Fruit fly (Drosophila melanogaster) whole organism, wandering third instar larva: Measurements from ENCODE around the gene CG12035.

Source experiments
- Abd-B ChIP-seq: fragments of >200 bp; optimal IDR thresholded peaks from 2 replicates; lab custom pipeline; 2017; ENCODE audit warnings: missing biosample characterization, missing genetic modification characterization
- CG32264 ChIP-seq: fragments of 200-800 bp; sonication (Bioruptor generic); optimal IDR thresholded peaks from 2 replicates; lab custom pipeline; 2016; ENCODE audit warnings: missing biosample characterization, missing genetic modification characterization
- CG9705 ChIP-seq: fragments of 200-800 bp; sonication (Bioruptor generic); optimal IDR thresholded peaks from 2 replicates; lab custom pipeline; 2018; ENCODE audit warnings: missing biosample characterization, mild to moderate bottlenecking, missing genetic modification characterization
- CrebA ChIP-seq: fragments of 200-800 bp; sonication (Bioruptor generic); optimal IDR thresholded peaks from 2 replicates; lab custom pipeline; 2016; ENCODE audit warnings: missing biosample characterization, mild to moderate bottlenecking, missing genetic modification characterization, borderline replicate concordance
- Dif ChIP-seq: fragments of 200-275, 200-300 bp; sonication (Bioruptor generic); optimal IDR thresholded peaks from 2 replicates; lab custom pipeline; 2018; ENCODE audit warnings: missing biosample characterization, missing genetic modification characterization; ENCODE audit not compliant: partially characterized antibody
- GATAd ChIP-seq: sonication (Bioruptor generic); optimal IDR thresholded peaks from 2 replicates; lab custom pipeline; 2016; ENCODE audit warnings: missing biosample characterization, missing genetic modification characterization
- HLH106 ChIP-seq: fragments of 200-800 bp; optimal IDR thresholded peaks from 3 replicates; lab custom pipeline; 2019; ENCODE audit warnings: missing biosample characterization, mild to moderate bottlenecking, missing genetic modification characterization, moderate library complexity
- Hnf4 ChIP-seq: fragments of 200-800 bp; sonication (Bioruptor generic); optimal IDR thresholded peaks from 2 replicates; lab custom pipeline; 2016; ENCODE audit warnings: missing biosample characterization, mild to moderate bottlenecking, missing genetic modification characterization
- Hr78 ChIP-seq: fragments of >200 bp; optimal IDR thresholded peaks from 2 replicates; lab custom pipeline; 2017; ENCODE audit warnings: missing biosample characterization, missing genetic modification characterization
- Jra ChIP-seq: sonication (Bioruptor generic); optimal IDR thresholded peaks from 2 replicates; lab custom pipeline; 2016; ENCODE audit warnings: missing biosample characterization, missing genetic modification characterization
- Mio ChIP-seq: sonication (Bioruptor generic); optimal IDR thresholded peaks from 2 replicates; lab custom pipeline; 2016; ENCODE audit warnings: missing biosample characterization, missing genetic modification characterization
- N ChIP-seq: fragments of >200 bp; optimal IDR thresholded peaks from 2 replicates; lab custom pipeline; 2018; ENCODE audit warnings: missing biosample characterization, missing external identifiers, missing genetic modification characterization
- OdsH ChIP-seq: fragments of 200-800 bp; sonication (Bioruptor generic); optimal IDR thresholded peaks from 2 replicates; lab custom pipeline; 2016; ENCODE audit warnings: missing biosample characterization, mild to moderate bottlenecking, missing genetic modification characterization
- Rel ChIP-seq, 2 experiments: fragments of 200-800 bp; sonication (Bioruptor generic) in 1 of 2; optimal IDR thresholded peaks; 2 replicates in 1 of 2; 3 replicates in 1 of 2; lab custom pipeline; 2016 to 2019; ENCODE audit warnings: mild to moderate bottlenecking in 2 of 2, missing biosample characterization in 2 of 2, missing genetic modification characterization in 2 of 2, moderate library complexity in 1 of 2
- Sp1 ChIP-seq: fragments of 200-800 bp; sonication (Bioruptor generic); optimal IDR thresholded peaks from 3 replicates; lab custom pipeline; 2019; ENCODE audit warnings: missing biosample characterization, mild to moderate bottlenecking, missing genetic modification characterization, moderate library complexity
- Vsx2 ChIP-seq: fragments of 200-300, 225-300 bp; sonication (Bioruptor generic); optimal IDR thresholded peaks from 2 replicates; lab custom pipeline; 2018; ENCODE audit warnings: missing biosample characterization, missing genetic modification characterization; ENCODE audit not compliant: partially characterized antibody
- br ChIP-seq: fragments of 200-800 bp; sonication (Bioruptor generic); optimal IDR thresholded peaks from 2 replicates; lab custom pipeline; 2016; ENCODE audit warnings: missing biosample characterization, missing genetic modification characterization
- brk ChIP-seq: fragments of 200-800 bp; sonication (Bioruptor generic); optimal IDR thresholded peaks from 2 replicates; lab custom pipeline; 2016; ENCODE audit warnings: missing biosample characterization, mild to moderate bottlenecking, missing genetic modification characterization
- dl ChIP-seq, 2 experiments: fragments of 175-275, 200-275 bp in 1 of 2; fragments of 200-275 bp in 1 of 2; sonication (Bioruptor generic); optimal IDR thresholded peaks; lab custom pipeline; 2018; ENCODE audit warnings: mild to moderate bottlenecking in 2 of 2, missing biosample characterization in 2 of 2, missing genetic modification characterization in 2 of 2, moderate library complexity in 2 of 2; ENCODE audit not compliant: partially characterized antibody in 2 of 2, insufficient read depth in 1 of 2
- dmrt93B ChIP-seq: fragments of 200-800 bp; sonication (Bioruptor generic); optimal IDR thresholded peaks from 2 replicates; lab custom pipeline; 2018; ENCODE audit warnings: missing biosample characterization, mild to moderate bottlenecking, missing genetic modification characterization
- ey ChIP-seq: fragments of 200-800 bp; sonication (Bioruptor generic); optimal IDR thresholded peaks from 2 replicates; lab custom pipeline; 2016; ENCODE audit warnings: missing biosample characterization, missing genetic modification characterization
- fru ChIP-seq: fragments of 200-800 bp; sonication (Bioruptor generic); optimal IDR thresholded peaks from 3 replicates; lab custom pipeline; 2016; ENCODE audit warnings: missing biosample characterization, mild to moderate bottlenecking, missing genetic modification characterization
- h ChIP-seq: fragments of 200-800 bp; sonication (Bioruptor generic); optimal IDR thresholded peaks from 3 replicates; lab custom pipeline; 2016; ENCODE audit warnings: missing biosample characterization, mild to moderate bottlenecking, missing genetic modification characterization
- jim ChIP-seq: fragments of 175-275, 200-325 bp; sonication (Bioruptor generic); optimal IDR thresholded peaks from 2 replicates; lab custom pipeline; 2016; ENCODE audit warnings: missing biosample characterization, mild to moderate bottlenecking, missing genetic modification characterization
- lola ChIP-seq: fragments of >200 bp; optimal IDR thresholded peaks from 2 replicates; lab custom pipeline; 2017; ENCODE audit warnings: missing biosample characterization, missing genetic modification characterization
- pan ChIP-seq: fragments of >200 bp; optimal IDR thresholded peaks from 2 replicates; lab custom pipeline; 2017
- psq ChIP-seq: fragments of 200-800 bp; sonication (Bioruptor generic); optimal IDR thresholded peaks from 3 replicates; lab custom pipeline; 2017; ENCODE audit warnings: missing biosample characterization, mild to moderate bottlenecking, missing genetic modification characterization, moderate library complexity
- rgr ChIP-seq: fragments of 200-800 bp; sonication (Bioruptor generic); optimal IDR thresholded peaks from 3 replicates; lab custom pipeline; 2016; ENCODE audit warnings: missing biosample characterization, mild to moderate bottlenecking, missing genetic modification characterization
- sv ChIP-seq: fragments of 200-800 bp; sonication (Bioruptor generic); optimal IDR thresholded peaks from 3 replicates; lab custom pipeline; 2016; ENCODE audit warnings: missing biosample characterization, missing genetic modification characterization
- tai ChIP-seq: sonication (Bioruptor generic); optimal IDR thresholded peaks from 2 replicates; lab custom pipeline; 2016; ENCODE audit warnings: missing biosample characterization, missing genetic modification characterization
- woc ChIP-seq: sonication (Bioruptor generic); optimal IDR thresholded peaks from 2 replicates; lab custom pipeline; 2016; ENCODE audit warnings: missing biosample characterization, mild to moderate bottlenecking, missing genetic modification characterization

CG12035 gene

dm6 chr3L:1754262-1754661, 30.1 kb downstream of the CG12035 start:
- no peak for TF ChIP-seq jim (GFP tag; lab: Kevin White, UChicago)
- no peak for TF ChIP-seq tai
- TF ChIP-seq GATAd (GFP tag; lab: Kevin White, UChicago): no peak
- TF ChIP-seq Mio (GFP tag; lab: Kevin White, UChicago): no peak
- TF ChIP-seq psq (GFP tag; lab: Kevin White, UChicago): no peak
- TF ChIP-seq sv (GFP tag; lab: Kevin White, UChicago): no peak
- TF ChIP-seq OdsH (GFP tag; lab: Kevin White, UChicago): no peak
- no peak for TF ChIP-seq woc
- TF ChIP-seq HLH106 (tag; lab: Kevin White, UChicago): no peak
- no peak for TF ChIP-seq rgr
- no peak for TF ChIP-seq fru (GFP tag; lab: Kevin White, UChicago)
- TF ChIP-seq CG9705 (GFP tag; lab: Kevin White, UChicago): no peak
- no peak for TF ChIP-seq Hr78 (GFP tag; lab: Kevin White, UChicago)
- TF ChIP-seq Abd-B (GFP tag; lab: Kevin White, UChicago): no peak

dm6 chr3L:1754935-1755334, 30.7 kb downstream of the CG12035 start:
- TF ChIP-seq brk (GFP tag; lab: Kevin White, UChicago): no peak
- TF ChIP-seq lola: no peak
- no peak for TF ChIP-seq h
- TF ChIP-seq CG9705 (GFP tag; lab: Kevin White, UChicago): no peak
- TF ChIP-seq Vsx2 (GFP tag; lab: Kevin White, UChicago): no peak
- TF ChIP-seq Mio (GFP tag; lab: Kevin White, UChicago): no peak
- TF ChIP-seq woc: no peak
- TF ChIP-seq sv (GFP tag; lab: Kevin White, UChicago): no peak
- TF ChIP-seq tai: no peak

- TF ChIP-seq N (GFP tag; lab: Kevin White, UChicago): no peak
- TF ChIP-seq Sp1 (GFP tag; lab: Kevin White, UChicago): peak; percentile 27
- TF ChIP-seq Rel (GFP tag; optimal IDR thresholded peaks at IDR 0.05; lab: Kevin White, UChicago): peak; percentile 4
- TF ChIP-seq Rel (tag; optimal IDR thresholded peaks at IDR 0.05; lab: Kevin White, UChicago): peak; percentile 22
- TF ChIP-seq pan (lab: Kevin White, UChicago): no peak
- TF ChIP-seq CG9705 (GFP tag; lab: Kevin White, UChicago): no peak
- TF ChIP-seq h: peak; percentile 38
- peak; percentile 38 for TF ChIP-seq fru (GFP tag; lab: Kevin White, UChicago)
- TF ChIP-seq br (GFP tag; lab: Kevin White, UChicago): peak; percentile 42
- no peak for TF ChIP-seq CrebA (GFP tag; lab: Kevin White, UChicago)
- TF ChIP-seq ey (GFP tag; lab: Kevin White, UChicago): no peak
- peak; percentile 86 for TF ChIP-seq Vsx2 (GFP tag; lab: Kevin White, UChicago)
- TF ChIP-seq dl (GFP tag; optimal IDR thresholded peaks at IDR 0.05; lab: Kevin White, UChicago; ENCODE audit: insufficient read depth in 1 of 2, partially characterized antibody in 2 of 2): peak in 1 of 2 experiments; percentile 67
- TF ChIP-seq rgr: no peak
- peak; percentile 91 for TF ChIP-seq Dif (GFP tag; lab: Kevin White, UChicago)
Measured at dm6 chr3L:1755458-1755984, 31.3 kb downstream of the CG12035 start, which contains the start of gene Cht2. TSS of gene Cht2 (minus strand) at chr3L:1755934.

dm6 chr3L:1756143-1756542, 32.0 kb downstream of the CG12035 start, which contains the start of gene CG8001:
TSS of gene CG8001 (plus strand) at chr3L:1756159.
- TF ChIP-seq Jra (no peak), Rel (GFP tag; optimal IDR thresholded peaks at IDR 0.05; lab: Kevin White, UChicago) (no peak), Rel (tag; optimal IDR thresholded peaks at IDR 0.05; lab: Kevin White, UChicago) (peak; percentile 86)

- no peak for TF ChIP-seq Hnf4 (GFP tag; lab: Kevin White, UChicago)
- TF ChIP-seq HLH106 (tag; lab: Kevin White, UChicago): no peak
- TF ChIP-seq Abd-B (GFP tag; lab: Kevin White, UChicago): no peak
- no peak for TF ChIP-seq CG32264 (GFP tag; lab: Kevin White, UChicago)
- TF ChIP-seq dmrt93B: no peak
Measured at dm6 chr3L:1771658-1772057, 47.5 kb downstream of the CG12035 start, which contains the start of gene Dhc62B. TSS of gene Dhc62B (minus strand) at chr3L:1771758.
